Worm (Caenorhabditis elegans) whole organism, late embryonic: Measurements from ENCODE around the gene grd-14.

Experiments used
- ceh-9 ChIP-seq: sonication (generic microtip); optimal IDR thresholded peaks from 2 replicates; lab custom pipeline; 2016; ENCODE audit warnings: mild to moderate bottlenecking, missing genetic modification characterization, inconsistent platforms, missing compliant biosample characterization
- mec-3 ChIP-seq: sonication (generic microtip); optimal IDR thresholded peaks from 2 replicates; lab custom pipeline; 2016; ENCODE audit warnings: borderline replicate concordance, missing genetic modification characterization, missing compliant biosample characterization
- pax-1 ChIP-seq: fragments of 150-350 bp; optimal IDR thresholded peaks from 2 replicates; lab custom pipeline; 2014; ENCODE audit warnings: missing biosample characterization, missing genetic modification characterization

ce11 chrX:8475759-8476228, 24.0 kb upstream of the grd-14 start, which contains the start of gene nhr-14:
- no peak for TF ChIP-seq pax-1 (tag; lab: Kevin White, UChicago)
- no peak for TF ChIP-seq ceh-9
- TF ChIP-seq mec-3 (tag; lab: Kevin White, UChicago), result no peak
